Fruit fly (Drosophila melanogaster): Measurements from ENCODE around the gene Jon66Ci.

Jon66Ci gene

dm6 chr3L:8360643-8361110 lies 30.7 kb upstream of the Jon66Ci start, which contains the start of gene Idh (continued):
- TF ChIP-seq emc (GFP tag; optimal IDR thresholded peaks at IDR 0.05): no peak
- TF ChIP-seq CG15269 (tag; optimal IDR thresholded peaks at IDR 0.05): peak; percentile 34
- TF ChIP-seq schlank (tag; optimal IDR thresholded peaks at IDR 0.05): no peak
- peak; percentile 80; the same call in 2 of the 4 replicates for TF ChIP-seq chinmo (GFP tag; IDR thresholded peaks at IDR 0.05; ENCODE audit: partially characterized antibody)
- no peak for TF ChIP-seq CG43689 (GFP tag; IDR thresholded peaks at IDR 0.05)
- TF ChIP-seq Lim3 (GFP tag; IDR thresholded peaks at IDR 0.05): no peak
- TF ChIP-seq B-H2 (GFP tag; optimal IDR thresholded peaks at IDR 0.05): peak; percentile 40
- TF ChIP-seq CG10267 (tag; optimal IDR thresholded peaks at IDR 0.05): no peak
- peak; percentile 65 for TF ChIP-seq CG34224 (GFP tag; IDR thresholded peaks at IDR 0.05; ENCODE audit: partially characterized antibody)
- TF ChIP-seq nom (GFP tag; optimal IDR thresholded peaks at IDR 0.05): peak; percentile 55
- TF ChIP-seq Eip74EF (GFP tag; optimal IDR thresholded peaks at IDR 0.05): peak in 1 of 2 experiments; percentile 27
- no peak for TF ChIP-seq Doc3 (GFP tag; IDR thresholded peaks at IDR 0.05; ENCODE audit: partially characterized antibody)
- peak; percentile 28 for TF ChIP-seq CG7839 (tag; optimal IDR thresholded peaks at IDR 0.05)
- peak; percentile 41 for TF ChIP-seq CG12071 (GFP tag; optimal IDR thresholded peaks at IDR 0.05)
- TF ChIP-seq CG42726 (GFP tag; IDR thresholded peaks at IDR 0.05; ENCODE audit: partially characterized antibody): peak; percentile 37; the same call in 1 of the 2 replicates
- peak; percentile 17 to 92 for TF ChIP-seq crp (GFP tag; optimal IDR thresholded peaks at IDR 0.05)
- no peak for TF ChIP-seq run (tag; optimal IDR thresholded peaks at IDR 0.05)
- TF ChIP-seq CG15514 (GFP tag; optimal IDR thresholded peaks at IDR 0.05): peak; percentile 61
- no peak for TF ChIP-seq phol (tag; optimal IDR thresholded peaks at IDR 0.05)
- no peak for TF ChIP-seq CG8089 (GFP tag; optimal IDR thresholded peaks at IDR 0.05)
- peak; percentile 48 for TF ChIP-seq scrt (GFP tag; optimal IDR thresholded peaks at IDR 0.05)
- no peak for TF ChIP-seq CG14050 (GFP tag; IDR thresholded peaks at IDR 0.05)
- TF ChIP-seq Hr51 (GFP tag; optimal IDR thresholded peaks at IDR 0.05): peak in 1 of 2 experiments; percentile 29
- no peak for TF ChIP-seq Awh (GFP tag; IDR thresholded peaks at IDR 0.05)
- TF ChIP-seq dimm (GFP tag; IDR thresholded peaks at IDR 0.05): no peak
- TF ChIP-seq pros (GFP tag; optimal IDR thresholded peaks at IDR 0.05): no peak
- TF ChIP-seq fd102C (GFP tag; optimal IDR thresholded peaks at IDR 0.05): no peak
- TF ChIP-seq prd (optimal IDR thresholded peaks at IDR 0.05): no peak
- TF ChIP-seq prd (GFP tag; IDR thresholded peaks at IDR 0.05): no peak
- no peak for TF ChIP-seq bowl (GFP tag; IDR thresholded peaks at IDR 0.05)
- no peak for TF ChIP-seq Scr (GFP tag; IDR thresholded peaks at IDR 0.05; ENCODE audit: partially characterized antibody)
- TF ChIP-seq YL-1 (GFP tag; optimal IDR thresholded peaks at IDR 0.05): peak; percentile 8
- TF ChIP-seq HHEX (GFP tag; optimal IDR thresholded peaks at IDR 0.05): peak; percentile 12
- peak; percentile 29 for TF ChIP-seq odd (GFP tag; optimal IDR thresholded peaks at IDR 0.05)
- TF ChIP-seq pnt (GFP tag; optimal IDR thresholded peaks at IDR 0.05): no peak
- peak in 1 of 3 experiments; percentile 19 for TF ChIP-seq Stat92E (GFP tag; optimal IDR thresholded peaks at IDR 0.05)
- TF ChIP-seq CG5180 (GFP tag; optimal IDR thresholded peaks at IDR 0.05): no peak
- peak; percentile 63 for TF ChIP-seq HmgZ (tag; optimal IDR thresholded peaks at IDR 0.05)
- peak; percentile 38; the same call in 1 of the 3 replicates for TF ChIP-seq ken (GFP tag; IDR thresholded peaks at IDR 0.05)
- TF ChIP-seq CG13775 (GFP tag; optimal IDR thresholded peaks at IDR 0.05): no peak
- TF ChIP-seq CG10366 (GFP tag; IDR thresholded peaks at IDR 0.05): no peak
- no peak for TF ChIP-seq CoRest (tag; optimal IDR thresholded peaks at IDR 0.05)
- peak; percentile 54 for TF ChIP-seq grn (GFP tag; optimal IDR thresholded peaks at IDR 0.05)
- peak; percentile 41 for TF ChIP-seq CG2678 (tag; optimal IDR thresholded peaks at IDR 0.05)
- TF ChIP-seq CG11247 (GFP tag; IDR thresholded peaks at IDR 0.05): 0 out of 2 replicates have a peak, but pooled peaks have one; percentile 14

Data from whole organism, embryonic.